Worm (Caenorhabditis elegans) whole organism, young adult: Measurements from ENCODE around the gene gro-1.

ENCODE experiments used
- B0035.1 ChIP-seq: sonication (generic microtip); optimal IDR thresholded peaks from 2 replicates; lab custom pipeline; 2016; ENCODE audit warnings: missing genetic modification characterization, mild to moderate bottlenecking, missing compliant biosample characterization, missing genotype, missing genetic modification reagents
- D2030.7 ChIP-seq: fragments of 200-800 bp; sonication (Bioruptor generic); IDR thresholded peaks from 2 replicates; pipeline ENCODE4 v1.3.6; 2022; ENCODE audit warnings: missing genetic modification reagents, missing genetic modification characterization, missing compliant biosample characterization
- F22D6.2 ChIP-seq: sonication (generic microtip); optimal IDR thresholded peaks from 2 replicates; lab custom pipeline; 2016; ENCODE audit warnings: mild to moderate bottlenecking, missing genetic modification characterization, missing compliant biosample characterization
- F49E8.2 ChIP-seq: sonication (generic microtip); optimal IDR thresholded peaks from 3 replicates; lab custom pipeline; 2017; ENCODE audit warnings: missing genetic modification characterization, mild to moderate bottlenecking, missing compliant biosample characterization, antibody characterized with exemption, moderate library complexity; ENCODE audit not compliant: insufficient read depth
- F52B5.7 ChIP-seq: sonication (generic microtip); optimal IDR thresholded peaks from 2 replicates; lab custom pipeline; 2016; ENCODE audit warnings: mild to moderate bottlenecking, missing genetic modification characterization, missing compliant biosample characterization
- F57C9.4 ChIP-seq: sonication (generic microtip); optimal IDR thresholded peaks from 2 replicates; lab custom pipeline; 2017; ENCODE audit warnings: mild to moderate bottlenecking, missing genetic modification characterization, missing compliant biosample characterization
- Y53F4B.3 ChIP-seq: fragments of 200-800 bp; sonication (Bioruptor generic); IDR thresholded peaks from 2 replicates; pipeline ENCODE4 v1.3.6; 2022; ENCODE audit warnings: missing genetic modification reagents, missing genetic modification characterization, missing compliant biosample characterization
- Y56A3A.18 ChIP-seq: fragments of 200-800 bp; sonication (Bioruptor generic); IDR thresholded peaks from 2 replicates; pipeline ENCODE4 v1.3.6; 2022; ENCODE audit warnings: missing genetic modification reagents, missing genetic modification characterization, missing compliant biosample characterization
- Y67H2A.10 ChIP-seq: fragments of 200-800 bp; sonication (Bioruptor generic); conservative IDR thresholded peaks from 2 replicates; pipeline ENCODE4 v1.3.6; 2022; ENCODE audit warnings: missing genetic modification reagents, missing genetic modification characterization, missing compliant biosample characterization
- Y79H2A.3 ChIP-seq: fragments of 200-800 bp; sonication (Bioruptor generic); conservative IDR thresholded peaks from 2 replicates; pipeline ENCODE4 v1.3.6; 2022; ENCODE audit warnings: missing genetic modification reagents, missing genetic modification characterization, missing compliant biosample characterization
- aptf-2 ChIP-seq: fragments of 200-800 bp; sonication (Bioruptor generic); conservative IDR thresholded peaks from 2 replicates; pipeline ENCODE4 v1.3.6; 2022; ENCODE audit warnings: missing genetic modification reagents, missing genetic modification characterization, missing compliant biosample characterization
- atf-7 ChIP-seq: sonication (generic microtip); optimal IDR thresholded peaks from 2 replicates; lab custom pipeline; 2017; ENCODE audit warnings: mild to moderate bottlenecking, missing genetic modification characterization, missing compliant biosample characterization
- attf-6 ChIP-seq: fragments of 200-800 bp; sonication (Bioruptor generic); IDR thresholded peaks from 2 replicates; pipeline ENCODE4 v1.3.6; 2022; ENCODE audit warnings: missing genetic modification reagents, missing genetic modification characterization, missing compliant biosample characterization
- ccch-3 ChIP-seq: fragments of 200-800 bp; sonication (Bioruptor generic); optimal IDR thresholded peaks from 2 replicates; lab custom pipeline; 2018; ENCODE audit warnings: mild to moderate bottlenecking, missing genetic modification characterization, missing compliant biosample characterization
- cebp-2 ChIP-seq: fragments of 200-800 bp; sonication (Bioruptor generic); IDR thresholded peaks from 2 replicates; pipeline ENCODE4 v1.3.6; 2022; ENCODE audit warnings: missing genetic modification characterization, missing compliant biosample characterization
- ceh-79 ChIP-seq: sonication (generic microtip); optimal IDR thresholded peaks from 2 replicates; lab custom pipeline; 2017; ENCODE audit warnings: mild to moderate bottlenecking, missing genetic modification characterization, missing compliant biosample characterization
- ceh-91 ChIP-seq: fragments of 200-800 bp; sonication (Bioruptor generic); IDR thresholded peaks from 2 replicates; pipeline ENCODE4 v1.3.6; 2022; ENCODE audit warnings: missing genetic modification reagents, missing genetic modification characterization, missing compliant biosample characterization
- chd-7 ChIP-seq: sonication (generic microtip); optimal IDR thresholded peaks from 2 replicates; lab custom pipeline; 2016; ENCODE audit warnings: mild to moderate bottlenecking, missing genetic modification characterization, moderate library complexity, missing compliant biosample characterization
- dox-1 ChIP-seq: fragments of 200-800 bp; sonication (Bioruptor generic); IDR thresholded peaks from 2 replicates; pipeline ENCODE4 v1.3.6; 2022; ENCODE audit warnings: missing genetic modification reagents, missing genetic modification characterization, missing compliant biosample characterization
- egl-18 ChIP-seq: fragments of 200-800 bp; sonication (Bioruptor generic); IDR thresholded peaks from 2 replicates; pipeline ENCODE4 v1.3.6; 2022; ENCODE audit warnings: missing genetic modification reagents, missing genetic modification characterization, missing compliant biosample characterization
- him-1 ChIP-seq: sonication (generic microtip); optimal IDR thresholded peaks from 2 replicates; lab custom pipeline; 2016; ENCODE audit warnings: missing genotype, missing genetic modification reagents, missing genetic modification characterization, missing compliant biosample characterization
- hrde-1 ChIP-seq: sonication (generic microtip); optimal IDR thresholded peaks from 2 replicates; lab custom pipeline; 2016; ENCODE audit warnings: missing genetic modification characterization, mild to moderate bottlenecking, missing compliant biosample characterization, moderate library complexity, missing genotype, missing genetic modification reagents, borderline replicate concordance
- lag-1 ChIP-seq: fragments of 200-800 bp; sonication (Bioruptor generic); IDR thresholded peaks from 2 replicates; pipeline ENCODE4 v1.3.6; 2022; ENCODE audit warnings: missing genetic modification reagents, missing genetic modification characterization, missing compliant biosample characterization
- let-526 ChIP-seq: fragments of 200-800 bp; sonication (Bioruptor generic); IDR thresholded peaks from 2 replicates; pipeline ENCODE4 v1.3.6; 2022; ENCODE audit warnings: missing genetic modification reagents, missing genetic modification characterization, missing compliant biosample characterization
- let-607 ChIP-seq, 2 experiments: fragments of 200-800 bp in 1 of 2; sonication (Bioruptor generic) in 1 of 2; sonication (generic microtip) in 1 of 2; optimal IDR thresholded peaks; 2 replicates each; lab custom pipeline; 2016 to 2018; ENCODE audit warnings: mild to moderate bottlenecking in 2 of 2, missing compliant biosample characterization in 2 of 2, missing genetic modification characterization in 2 of 2, moderate library complexity in 2 of 2, missing genotype in 1 of 2
- lin-40 ChIP-seq: sonication (generic microtip); optimal IDR thresholded peaks from 2 replicates; lab custom pipeline; 2016; ENCODE audit warnings: missing genetic modification characterization, mild to moderate bottlenecking, missing compliant biosample characterization, missing genotype, missing genetic modification reagents
- lir-1 ChIP-seq: fragments of 200-800 bp; sonication (Bioruptor generic); conservative IDR thresholded peaks from 2 replicates; pipeline ENCODE4 v1.3.6; 2022; ENCODE audit warnings: missing genetic modification reagents, missing genetic modification characterization, missing compliant biosample characterization
- lsl-1 ChIP-seq: fragments of 200-800 bp; sonication (Bioruptor generic); optimal IDR thresholded peaks from 2 replicates; lab custom pipeline; 2018; ENCODE audit warnings: mild to moderate bottlenecking, missing genetic modification characterization, moderate library complexity, missing compliant biosample characterization
- madf-8 ChIP-seq: fragments of 200-800 bp; sonication (Bioruptor generic); conservative IDR thresholded peaks from 2 replicates; pipeline ENCODE4 v1.3.6; 2022; ENCODE audit warnings: missing genetic modification reagents, missing genetic modification characterization, missing compliant biosample characterization
- mel-28 ChIP-seq: sonication (generic microtip); optimal IDR thresholded peaks from 2 replicates; lab custom pipeline; 2016; ENCODE audit warnings: borderline replicate concordance, mild to moderate bottlenecking, missing genetic modification characterization, missing compliant biosample characterization
- nfya-1 ChIP-seq: sonication (generic microtip); optimal IDR thresholded peaks from 2 replicates; lab custom pipeline; 2017; ENCODE audit warnings: antibody characterized with exemption, missing compliant biosample characterization, missing genetic modification characterization, borderline replicate concordance; ENCODE audit not compliant: insufficient read depth
- nfya-2 ChIP-seq: fragments of 200-800 bp; sonication (Bioruptor generic); IDR thresholded peaks from 2 replicates; pipeline ENCODE4 v1.3.6; 2022; ENCODE audit warnings: missing genetic modification reagents, missing genetic modification characterization, missing compliant biosample characterization
- nfyb-1 ChIP-seq: fragments of 200-800 bp; sonication (Bioruptor generic); IDR thresholded peaks from 2 replicates; pipeline ENCODE4 v1.3.6; 2022; ENCODE audit warnings: missing genetic modification reagents, missing genetic modification characterization, missing compliant biosample characterization
- nhr-80 ChIP-seq: sonication (generic microtip); optimal IDR thresholded peaks from 2 replicates; lab custom pipeline; 2016; ENCODE audit warnings: missing genetic modification characterization, missing compliant biosample characterization
- rec-8 ChIP-seq, 2 experiments: sonication (generic microtip); optimal IDR thresholded peaks; 2 replicates each; lab custom pipeline; 2016; ENCODE audit warnings: mild to moderate bottlenecking in 2 of 2, missing genetic modification characterization in 2 of 2, missing genetic modification reagents in 2 of 2, missing genotype in 2 of 2, missing biosample characterization in 1 of 2, missing compliant biosample characterization in 1 of 2, moderate library complexity in 1 of 2
- rpc-1 ChIP-seq, 2 experiments: fragments of 150-350 bp in 1 of 2; sonication (generic microtip) in 1 of 2; optimal IDR thresholded peaks; 2 replicates each; lab custom pipeline; 2014 to 2018; ENCODE audit warnings: missing biosample characterization in 1 of 2, missing genetic modification characterization in 1 of 2, missing genetic modification reagents in 1 of 2, missing genotype in 1 of 2
- xnd-1 ChIP-seq: sonication (generic microtip); optimal IDR thresholded peaks from 2 replicates; lab custom pipeline; 2016; ENCODE audit warnings: missing genotype, missing genetic modification reagents, missing genetic modification characterization, missing compliant biosample characterization
- ztf-22 ChIP-seq: fragments of 200-800 bp; sonication (Bioruptor generic); optimal IDR thresholded peaks from 2 replicates; lab custom pipeline; 2018; ENCODE audit warnings: mild to moderate bottlenecking, missing genetic modification characterization, moderate library complexity, missing compliant biosample characterization
- ztf-25 ChIP-seq: fragments of 200-800 bp; sonication (Bioruptor generic); IDR thresholded peaks from 2 replicates; pipeline ENCODE4 v1.3.6; 2022; ENCODE audit warnings: missing genetic modification reagents, missing genetic modification characterization, missing compliant biosample characterization
- ztf-26 ChIP-seq: sonication (generic microtip); optimal IDR thresholded peaks from 2 replicates; lab custom pipeline; 2017; ENCODE audit warnings: missing genetic modification characterization, missing compliant biosample characterization
- ztf-6 ChIP-seq: fragments of 200-800 bp; sonication (Bioruptor generic); IDR thresholded peaks from 2 replicates; pipeline ENCODE4 v1.3.6; 2022; ENCODE audit warnings: missing genetic modification reagents, missing genetic modification characterization, missing compliant biosample characterization

Gene gro-1

ce11 chrIII:5294867-5295266, 30.0 kb downstream of the gro-1 start (continued):
- TF ChIP-seq nhr-80 (tag; lab: Kevin White, UChicago) (no peak), egl-18 (GFP tag; lab: Robert Waterston, UW) (0 out of 2 replicates have a peak, but pooled peaks have one; percentile 67), him-1 (tag; lab: Kevin White, UChicago) (peak; percentile 70), cebp-2 (GFP tag; lab: Robert Waterston, UW) (0 out of 2 replicates have a peak, but pooled peaks have one; percentile 79), ztf-22 (GFP tag; lab: Kevin White, UChicago) (no peak), nfya-2 (GFP tag; lab: Robert Waterston, UW) (0 out of 2 replicates have a peak, but pooled peaks have one; percentile 61), hrde-1 (tag; lab: Kevin White, UChicago) (no peak), Y56A3A.18 (GFP tag; lab: Robert Waterston, UW) (peak; percentile 85), F49E8.2 (tag; lab: Kevin White, UChicago) (no peak), let-607 (tag; optimal IDR thresholded peaks at IDR 0.05; lab: Kevin White, UChicago) (peak; percentile 40 to 65), lsl-1 (GFP tag; lab: Kevin White, UChicago) (peak; percentile 40), ztf-6 (GFP tag; lab: Robert Waterston, UW) (no peak), chd-7 (tag; lab: Kevin White, UChicago) (peak; percentile 64), lir-1 (GFP tag; lab: Robert Waterston, UW) (peak; percentile 50; the same call in 1 of the 2 replicates), ztf-26 (tag; lab: Kevin White, UChicago) (peak; percentile 49), dox-1 (GFP tag; lab: Robert Waterston, UW) (no peak), nfya-1 (tag; lab: Kevin White, UChicago) (no peak), let-526 (GFP tag; lab: Robert Waterston, UW) (peak; percentile 43; the same call in 1 of the 2 replicates), mel-28 (no peak), rpc-1 (optimal IDR thresholded peaks at IDR 0.05; lab: Kevin White, UChicago) (peak; percentile 85), rpc-1 (tag; optimal IDR thresholded peaks at IDR 0.05; lab: Kevin White, UChicago) (peak; percentile 96), xnd-1 (tag; lab: Kevin White, UChicago) (no peak), F22D6.2 (no peak), ccch-3 (no peak), aptf-2 (GFP tag; lab: Robert Waterston, UW) (no peak), ztf-25 (GFP tag; lab: Robert Waterston, UW) (peak; percentile 96), ceh-79 (tag; lab: Kevin White, UChicago) (peak; percentile 72), madf-8 (GFP tag; lab: Robert Waterston, UW) (no peak), lag-1 (no peak), B0035.1 (peak; percentile 45), rec-8 (tag; optimal IDR thresholded peaks at IDR 0.05; lab: Kevin White, UChicago) (peak; percentile 82), lin-40 (tag; lab: Kevin White, UChicago) (peak; percentile 38), Y53F4B.3 (GFP tag; lab: Robert Waterston, UW) (no peak), Y79H2A.3 (GFP tag; lab: Robert Waterston, UW) (no peak), ceh-91 (GFP tag; lab: Robert Waterston, UW) (0 out of 2 replicates have a peak, but pooled peaks have one; percentile 18), F52B5.7 (tag; lab: Kevin White, UChicago) (peak; percentile 82), nfyb-1 (GFP tag; lab: Robert Waterston, UW) (peak; percentile 81), F57C9.4 (tag; lab: Kevin White, UChicago) (peak; percentile 81), atf-7 (tag; lab: Kevin White, UChicago) (peak; percentile 38), D2030.7 (GFP tag; lab: Robert Waterston, UW) (peak; percentile 70; the same call in 1 of the 2 replicates), attf-6 (GFP tag; lab: Robert Waterston, UW) (no peak), Y67H2A.10 (GFP tag; lab: Robert Waterston, UW) (no peak)
